Fruit fly (Drosophila melanogaster) ovary, adult (tissue): ENCODE measurements around the gene Cyp310a1.

Experiments used
- CG17801 ChIP-seq: fragments of 200-800 bp; optimal IDR thresholded peaks from 2 replicates; lab custom pipeline; 2019; ENCODE audit warnings: missing biosample characterization, mild to moderate bottlenecking, missing genetic modification characterization, moderate library complexity; ENCODE audit not compliant: partially characterized antibody

Gene Cyp310a1

dm6 chr2L:18665952-18666606 is 13.3 kb upstream of the Cyp310a1 start:
- no peak for TF ChIP-seq CG17801 (GFP tag; lab: Kevin White, UChicago)

dm6 chr2L:18664707-18665550 is 12.1 kb upstream of the Cyp310a1 start:
- no peak for TF ChIP-seq CG17801 (GFP tag; lab: Kevin White, UChicago)

- no peak for TF ChIP-seq CG17801 (GFP tag; lab: Kevin White, UChicago)
These were observed 10.6 kb upstream of the Cyp310a1 start for dm6 chr2L:18663395-18663794.

- TF ChIP-seq CG17801 (GFP tag; lab: Kevin White, UChicago), result no peak
These were observed 5.3 kb upstream of the Cyp310a1 start for dm6 chr2L:18658108-18658507.

dm6 chr2L:18656691-18657237 is 4.0 kb upstream of the Cyp310a1 start:
- no peak for TF ChIP-seq CG17801 (GFP tag; lab: Kevin White, UChicago)

- no peak for TF ChIP-seq CG17801 (GFP tag; lab: Kevin White, UChicago)
These were observed 492 bp upstream of the Cyp310a1 start for dm6 chr2L:18653328-18653675.

dm6 chr2L:18647857-18648652 is 4.8 kb downstream of the Cyp310a1 start:
- TF ChIP-seq CG17801 (GFP tag; lab: Kevin White, UChicago), result no peak

dm6 chr2L:18645468-18645867 is 7.3 kb downstream of the Cyp310a1 start:
- no peak for TF ChIP-seq CG17801 (GFP tag; lab: Kevin White, UChicago)

dm6 chr2L:18641087-18641486 is 11.7 kb downstream of the Cyp310a1 start:
- no peak for TF ChIP-seq CG17801 (GFP tag; lab: Kevin White, UChicago)

- TF ChIP-seq CG17801 (GFP tag; lab: Kevin White, UChicago), result no peak
These were observed 13.9 kb downstream of the Cyp310a1 start for dm6 chr2L:18638945-18639344.

dm6 chr2L:18632389-18632788 is 20.4 kb downstream of the Cyp310a1 start:
- TF ChIP-seq CG17801 (GFP tag; lab: Kevin White, UChicago), result peak; percentile 26

dm6 chr2L:18630611-18631221 is 22.1 kb downstream of the Cyp310a1 start:
- no peak for TF ChIP-seq CG17801 (GFP tag; lab: Kevin White, UChicago)

- no peak for TF ChIP-seq CG17801 (GFP tag; lab: Kevin White, UChicago)
These were observed 23.7 kb downstream of the Cyp310a1 start for dm6 chr2L:18629144-18629543.

dm6 chr2L:18628104-18628503 is 24.7 kb downstream of the Cyp310a1 start:
- no peak for TF ChIP-seq CG17801 (GFP tag; lab: Kevin White, UChicago)
